Fruit fly (Drosophila melanogaster): Measurements from ENCODE around the gene CG8032.

The CG8032 gene

dm6 chr3R:8663668-8664283, at the start of gene CG8032 (continued):
- TF ChIP-seq ttk (GFP tag; IDR thresholded peaks at IDR 0.05) (peak; percentile 36; the same call in 1 of the 2 replicates), CG6683 (GFP tag; optimal IDR thresholded peaks at IDR 0.05) (no peak), Ssrp (tag; optimal IDR thresholded peaks at IDR 0.05) (no peak), crol (GFP tag; IDR thresholded peaks at IDR 0.05) (no peak), CG7357 (GFP tag; IDR thresholded peaks at IDR 0.05) (no peak), CG6813 (GFP tag; optimal IDR thresholded peaks at IDR 0.05) (no peak), Nf-YA (GFP tag; IDR thresholded peaks at IDR 0.05) (no peak), nerfin-2 (GFP tag; IDR thresholded peaks at IDR 0.05; ENCODE audit: partially characterized antibody) (no peak), zen2 (GFP tag; IDR thresholded peaks at IDR 0.05; ENCODE audit: partially characterized antibody) (0 out of 3 replicates have a peak, but pooled peaks have one; percentile 31), inv (GFP tag; IDR thresholded peaks at IDR 0.05; ENCODE audit: partially characterized antibody) (0 out of 2 replicates have a peak, but pooled peaks have one; percentile 27), psq (GFP tag; optimal IDR thresholded peaks at IDR 0.05) (no peak), CG1602 (GFP tag; optimal IDR thresholded peaks at IDR 0.05) (no peak), sima (GFP tag; optimal IDR thresholded peaks at IDR 0.05) (no peak), CG3163 (GFP tag; optimal IDR thresholded peaks at IDR 0.05) (peak; percentile 22), CG3726 (GFP tag; IDR thresholded peaks at IDR 0.05) (no peak), C15 (GFP tag; IDR thresholded peaks at IDR 0.05) (no peak), CG12769 (tag; optimal IDR thresholded peaks at IDR 0.05) (peak; percentile 51), CG17612 (GFP tag; IDR thresholded peaks at IDR 0.05) (no peak), Ets65A (GFP tag) (peak; percentile 94), CG32532 (GFP tag; IDR thresholded peaks at IDR 0.05) (peak; percentile 59), CG12391 (tag; optimal IDR thresholded peaks at IDR 0.05) (peak; percentile 74), otp (GFP tag; IDR thresholded peaks at IDR 0.05) (no peak), corto (GFP tag; optimal IDR thresholded peaks at IDR 0.05) (no peak), luna (GFP tag; optimal IDR thresholded peaks at IDR 0.05) (peak; percentile 13), tio (GFP tag; optimal IDR thresholded peaks at IDR 0.05) (no peak), trh (GFP tag; optimal IDR thresholded peaks at IDR 0.05) (no peak), CG9215 (GFP tag; IDR thresholded peaks at IDR 0.05) (peak; percentile 78), CG12744 (GFP tag; optimal IDR thresholded peaks at IDR 0.05) (no peak), CG13123 (GFP tag; optimal IDR thresholded peaks at IDR 0.05) (peak; percentile 7), sr (GFP tag; IDR thresholded peaks at IDR 0.05) (no peak), Awh (GFP tag; IDR thresholded peaks at IDR 0.05) (no peak), Usf (GFP tag; optimal IDR thresholded peaks at IDR 0.05) (no peak), CG10267 (tag; optimal IDR thresholded peaks at IDR 0.05) (peak; percentile 93), HLHmδ (GFP tag; optimal IDR thresholded peaks at IDR 0.05) (no peak), al (GFP tag; IDR thresholded peaks at IDR 0.05) (0 out of 2 replicates have a peak, but pooled peaks have one; percentile 19), Spps (tag; optimal IDR thresholded peaks at IDR 0.05) (no peak), Optix (GFP tag; IDR thresholded peaks at IDR 0.05) (no peak), Stat92E (GFP tag; optimal IDR thresholded peaks at IDR 0.05) (no peak), CG9437 (GFP tag; optimal IDR thresholded peaks at IDR 0.05) (no peak), CG13424 (tag; optimal IDR thresholded peaks at IDR 0.05) (peak; percentile 62), Dip2 (GFP tag; IDR thresholded peaks at IDR 0.05) (no peak), croc (GFP tag; conservative IDR thresholded peaks at IDR 0.05) (no peak), unc-4 (GFP tag; IDR thresholded peaks at IDR 0.05; ENCODE audit: partially characterized antibody) (peak; percentile 71), BtbVII (GFP tag; optimal IDR thresholded peaks at IDR 0.05) (peak; percentile 4), CG34224 (GFP tag; IDR thresholded peaks at IDR 0.05; ENCODE audit: partially characterized antibody) (peak; percentile 76; the same call in 2 of the 3 replicates), CG12942 (GFP tag; optimal IDR thresholded peaks at IDR 0.05) (peak; percentile 32), fd64A (GFP tag; optimal IDR thresholded peaks at IDR 0.05) (no peak), bcd (GFP tag; optimal IDR thresholded peaks at IDR 0.05) (no peak), Pdp1 (GFP tag; optimal IDR thresholded peaks at IDR 0.05) (peak; percentile 15 to 47), Doc3 (GFP tag; IDR thresholded peaks at IDR 0.05; ENCODE audit: partially characterized antibody) (peak; percentile 65)
